Worm (Caenorhabditis elegans) whole organism, L4 larva: ENCODE measurements around the gene mcm-10.

Experiments used
- R02D3.7 ChIP-seq: fragments of 150-350 bp; sonication (generic microtip); optimal IDR thresholded peaks from 3 replicates; lab custom pipeline; 2014; ENCODE audit warnings: missing biosample characterization, missing genetic modification characterization
- T20F7.1 ChIP-seq: fragments of 200-800 bp; sonication (Bioruptor generic); optimal IDR thresholded peaks from 2 replicates; lab custom pipeline; 2018; ENCODE audit warnings: mild to moderate bottlenecking, missing genetic modification characterization, missing compliant biosample characterization
- ceh-44 ChIP-seq: fragments of 200-800 bp; sonication (Bioruptor generic); IDR thresholded peaks from 2 replicates; pipeline ENCODE4 v1.3.6; 2022; ENCODE audit warnings: missing genetic modification reagents, missing genetic modification characterization, missing compliant biosample characterization
- dmd-8 ChIP-seq: fragments of 200-800 bp; sonication (Bioruptor generic); IDR thresholded peaks from 2 replicates; pipeline ENCODE4 v1.3.6; 2022; ENCODE audit warnings: missing genetic modification characterization, missing compliant biosample characterization
- dpl-1 ChIP-seq: fragments of 150-350 bp; optimal IDR thresholded peaks from 2 replicates; lab custom pipeline; 2014; ENCODE audit warnings: missing biosample characterization, missing genetic modification reagents, missing genetic modification characterization
- fos-1 ChIP-seq: fragments of 150-350 bp; optimal IDR thresholded peaks from 2 replicates; lab custom pipeline; 2014; ENCODE audit warnings: missing biosample characterization, missing genetic modification characterization

DNA sequence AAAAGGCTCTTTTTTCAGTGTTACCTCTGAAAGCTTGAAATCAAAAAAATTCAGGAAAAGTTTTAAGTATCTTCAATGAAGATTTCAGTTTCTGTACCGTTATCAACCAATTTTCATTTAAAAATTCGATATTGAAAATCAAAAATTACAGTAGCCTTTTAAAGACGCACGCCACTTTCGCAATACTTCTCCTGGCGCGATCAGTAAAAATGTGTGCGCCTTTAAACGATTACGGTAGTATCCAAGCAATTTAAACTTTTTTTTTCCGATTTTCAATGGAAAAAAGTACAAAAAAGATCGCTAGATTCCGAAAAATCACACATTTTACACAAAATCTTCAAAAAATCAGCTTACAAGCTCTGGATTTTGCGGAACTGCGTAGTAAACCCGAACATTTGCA is 27.5 kb upstream of the mcm-10 start:
- TF ChIP-seq R02D3.7 (no peak), dmd-8 (no peak), T20F7.1 (GFP tag; lab: Kevin White, UChicago) (no peak), fos-1 (no peak), dpl-1 (GFP tag; lab: Kevin White, UChicago) (no peak), ceh-44 (GFP tag; lab: Robert Waterston, UW) (0 out of 2 replicates have a peak, but pooled peaks have one; percentile 7)
